Fruit fly (Drosophila melanogaster) whole organism, prepupa: ENCODE results near the gene Acbp2.
A peak's percentile ranks its signal among the peaks of the same experiment; 100 is the strongest.

Experiments
- Blimp-1 ChIP-seq: fragments of 200-800 bp; sonication (Bioruptor generic); optimal IDR thresholded peaks from 3 replicates; lab custom pipeline; 2017; ENCODE audit warnings: missing biosample characterization, missing genetic modification characterization, mild to moderate bottlenecking, moderate library complexity, missing genetic modification reagents
- CG10631 ChIP-seq: fragments of 200-800 bp; sonication (Bioruptor generic); optimal IDR thresholded peaks from 2 replicates; lab custom pipeline; 2016; ENCODE audit warnings: missing biosample characterization, missing genetic modification characterization
- CG10669 ChIP-seq: fragments of 200-800 bp; sonication (Bioruptor generic); optimal IDR thresholded peaks from 3 replicates; lab custom pipeline; 2018; ENCODE audit warnings: missing biosample characterization, mild to moderate bottlenecking, missing genetic modification characterization, moderate library complexity
- CG11294 ChIP-seq: fragments of 200-800 bp; sonication (Bioruptor generic); IDR thresholded peaks from 2 replicates; pipeline ENCODE4 v1.3.6; 2022; ENCODE audit warnings: missing biosample characterization, missing genetic modification characterization
- CG11762 ChIP-seq: fragments of 200-800 bp; sonication (Bioruptor generic); optimal IDR thresholded peaks from 3 replicates; lab custom pipeline; 2016; ENCODE audit warnings: missing biosample characterization, missing genetic modification characterization; ENCODE audit not compliant: insufficient read depth
- CG11902 ChIP-seq: fragments of 200-800 bp; sonication (Bioruptor generic); optimal IDR thresholded peaks from 3 replicates; lab custom pipeline; 2016; ENCODE audit warnings: missing biosample characterization, missing genetic modification characterization
- CG15336 ChIP-seq: fragments of 200-800 bp; sonication (Bioruptor generic); IDR thresholded peaks from 2 replicates; pipeline ENCODE4 v1.3.6; 2022; ENCODE audit warnings: missing biosample characterization, missing genetic modification characterization
- CG1621 ChIP-seq: fragments of 200-800 bp; sonication (Bioruptor generic); optimal IDR thresholded peaks from 3 replicates; lab custom pipeline; 2018; ENCODE audit warnings: missing biosample characterization, mild to moderate bottlenecking, missing genetic modification characterization
- CG16779 ChIP-seq: fragments of 200-800 bp; sonication (Bioruptor generic); optimal IDR thresholded peaks from 3 replicates; lab custom pipeline; 2017; ENCODE audit warnings: missing biosample characterization, mild to moderate bottlenecking, missing genetic modification characterization
- CG3032 ChIP-seq: fragments of 200-800 bp; optimal IDR thresholded peaks from 2 replicates; lab custom pipeline; 2019; ENCODE audit warnings: missing biosample characterization, mild to moderate bottlenecking, missing genetic modification characterization, moderate library complexity
- CG32006 ChIP-seq: fragments of 200-800 bp; sonication (Bioruptor generic); optimal IDR thresholded peaks from 3 replicates; lab custom pipeline; 2017; ENCODE audit warnings: missing biosample characterization, mild to moderate bottlenecking, missing genetic modification characterization
- CG34406 ChIP-seq: fragments of 200-800 bp; sonication (Bioruptor generic); optimal IDR thresholded peaks from 3 replicates; lab custom pipeline; 2016; ENCODE audit warnings: missing biosample characterization, missing genetic modification characterization
- CG3919 ChIP-seq: fragments of 200-800 bp; sonication (Bioruptor generic); optimal IDR thresholded peaks from 3 replicates; lab custom pipeline; 2016; ENCODE audit warnings: missing biosample characterization, missing genetic modification characterization
- CG4318 ChIP-seq: fragments of 200-800 bp; sonication (Bioruptor generic); optimal IDR thresholded peaks from 3 replicates; lab custom pipeline; 2017; ENCODE audit warnings: missing biosample characterization, mild to moderate bottlenecking, missing genetic modification characterization
- CG6163 ChIP-seq: fragments of 200-800 bp; sonication (Bioruptor generic); IDR thresholded peaks from 3 replicates; pipeline ENCODE4 v1.3.6; 2022; ENCODE audit warnings: missing biosample characterization, missing genetic modification characterization
- CG6792 ChIP-seq: fragments of 200-800 bp; sonication (Bioruptor generic); optimal IDR thresholded peaks from 3 replicates; lab custom pipeline; 2016; ENCODE audit warnings: missing biosample characterization, missing genetic modification characterization
- CG6808 ChIP-seq: fragments of 200-800 bp; sonication (Bioruptor generic); optimal IDR thresholded peaks from 3 replicates; lab custom pipeline; 2017; ENCODE audit warnings: missing biosample characterization, missing genetic modification characterization, mild to moderate bottlenecking, moderate library complexity, missing genetic modification reagents
- CG6854 ChIP-seq: fragments of 200-800 bp; sonication (Bioruptor generic); optimal IDR thresholded peaks from 2 replicates; lab custom pipeline; 2017; ENCODE audit warnings: missing biosample characterization, mild to moderate bottlenecking, missing genetic modification characterization
- CG7368 ChIP-seq: fragments of 200-800 bp; sonication (Bioruptor generic); optimal IDR thresholded peaks from 3 replicates; lab custom pipeline; 2016; ENCODE audit warnings: missing biosample characterization, missing genetic modification characterization
- CG8632 ChIP-seq: fragments of 200-800 bp; sonication (Bioruptor generic); optimal IDR thresholded peaks from 3 replicates; lab custom pipeline; 2016; ENCODE audit warnings: missing biosample characterization, missing genetic modification characterization
- CG9139 ChIP-seq: fragments of 200-800 bp; sonication (Bioruptor generic); optimal IDR thresholded peaks from 3 replicates; lab custom pipeline; 2017; ENCODE audit warnings: missing biosample characterization, mild to moderate bottlenecking, missing genetic modification characterization
- Eip75B ChIP-seq: fragments of 200-800 bp; sonication (Bioruptor generic); optimal IDR thresholded peaks from 3 replicates; lab custom pipeline; 2016; ENCODE audit warnings: missing biosample characterization, missing genetic modification characterization
- Eip78C ChIP-seq: fragments of 200-800 bp; sonication (Bioruptor generic); peaks from one replicate; lab custom pipeline; 2016; ENCODE audit warnings: missing biosample characterization, missing genetic modification characterization
- Eip93F ChIP-seq: fragments of 200-800 bp; sonication (Bioruptor generic); optimal IDR thresholded peaks from 2 replicates; lab custom pipeline; 2016; ENCODE audit warnings: missing biosample characterization, mild to moderate bottlenecking, missing genetic modification characterization
- Ets21C ChIP-seq: fragments of 200-800 bp; sonication (Bioruptor generic); optimal IDR thresholded peaks from 3 replicates; lab custom pipeline; 2016; ENCODE audit warnings: missing biosample characterization, missing genetic modification characterization
- Gug ChIP-seq: fragments of 200-800 bp; sonication (Bioruptor generic); IDR thresholded peaks from 2 replicates; pipeline ENCODE4 v1.3.6; 2022; ENCODE audit warnings: missing biosample characterization, missing genetic modification characterization
- Hr38 ChIP-seq: sonication (Bioruptor generic); optimal IDR thresholded peaks from 2 replicates; lab custom pipeline; 2016; ENCODE audit warnings: missing biosample characterization, missing genetic modification characterization
- Hr39 ChIP-seq: fragments of 200-800 bp; sonication (Bioruptor generic); optimal IDR thresholded peaks from 2 replicates; lab custom pipeline; 2016; ENCODE audit warnings: missing biosample characterization, missing genetic modification characterization
- Hr4 ChIP-seq: fragments of 200-800 bp; sonication (Bioruptor generic); optimal IDR thresholded peaks from 3 replicates; lab custom pipeline; 2016; ENCODE audit warnings: missing biosample characterization, missing genetic modification characterization
- Lpt ChIP-seq: fragments of 200-800 bp; sonication (Bioruptor generic); optimal IDR thresholded peaks from 3 replicates; lab custom pipeline; 2016; ENCODE audit warnings: missing biosample characterization, missing genetic modification characterization
- Met ChIP-seq: fragments of 200-800 bp; sonication (Bioruptor generic); optimal IDR thresholded peaks from 3 replicates; lab custom pipeline; 2016; ENCODE audit warnings: missing biosample characterization, missing genetic modification characterization
- OdsH ChIP-seq: fragments of 200-800 bp; sonication (Bioruptor generic); optimal IDR thresholded peaks from 3 replicates; lab custom pipeline; 2016; ENCODE audit warnings: missing biosample characterization, missing genetic modification characterization
- Smox ChIP-seq: fragments of 200-800 bp; sonication (Bioruptor generic); optimal IDR thresholded peaks from 3 replicates; lab custom pipeline; 2016; ENCODE audit warnings: missing biosample characterization, missing genetic modification characterization
- Sox102F ChIP-seq: fragments of 200-800 bp; sonication (Bioruptor generic); optimal IDR thresholded peaks from 2 replicates; lab custom pipeline; 2016; ENCODE audit warnings: missing biosample characterization, mild to moderate bottlenecking, missing genetic modification characterization
- Sox14 ChIP-seq: fragments of 200-800 bp; sonication (Bioruptor generic); optimal IDR thresholded peaks from 3 replicates; lab custom pipeline; 2016; ENCODE audit warnings: missing biosample characterization, missing genetic modification characterization
- Sox15 ChIP-seq: fragments of 200-800 bp; sonication (Bioruptor generic); optimal IDR thresholded peaks from 3 replicates; lab custom pipeline; 2016; ENCODE audit warnings: missing biosample characterization, missing genetic modification characterization
- achi ChIP-seq: fragments of 200-800 bp; sonication (Bioruptor generic); optimal IDR thresholded peaks from 3 replicates; lab custom pipeline; 2016; ENCODE audit warnings: missing biosample characterization, missing genetic modification characterization
- cyc ChIP-seq: fragments of 200-800 bp; sonication (Bioruptor generic); optimal IDR thresholded peaks from 3 replicates; lab custom pipeline; 2016; ENCODE audit warnings: missing biosample characterization, missing genetic modification characterization
- dac ChIP-seq: fragments of 200-800 bp; sonication (Bioruptor generic); optimal IDR thresholded peaks from 2 replicates; lab custom pipeline; 2017; ENCODE audit warnings: missing biosample characterization, mild to moderate bottlenecking, missing genetic modification characterization
- dsx ChIP-seq: fragments of 200-800 bp; optimal IDR thresholded peaks from 3 replicates; lab custom pipeline; 2019; ENCODE audit warnings: missing biosample characterization, mild to moderate bottlenecking, missing genetic modification characterization, moderate library complexity; ENCODE audit not compliant: poor library complexity, severe bottlenecking
- eg ChIP-seq: fragments of 200-800 bp; sonication (Bioruptor generic); IDR thresholded peaks from 3 replicates; pipeline ENCODE4 v1.3.6; 2022; ENCODE audit warnings: missing biosample characterization, missing genetic modification characterization
- esn ChIP-seq: fragments of 200-800 bp; sonication (Bioruptor generic); optimal IDR thresholded peaks from 2 replicates; lab custom pipeline; 2016; ENCODE audit warnings: missing biosample characterization, mild to moderate bottlenecking, missing genetic modification characterization, moderate library complexity
- fd59A ChIP-seq: fragments of 200-800 bp; sonication (Bioruptor generic); optimal IDR thresholded peaks from 2 replicates; lab custom pipeline; 2017; ENCODE audit warnings: missing biosample characterization, mild to moderate bottlenecking, missing genetic modification characterization, missing genetic modification reagents
- fkh ChIP-seq: fragments of 200-800 bp; sonication (Bioruptor generic); optimal IDR thresholded peaks from 3 replicates; lab custom pipeline; 2017; ENCODE audit warnings: missing biosample characterization, mild to moderate bottlenecking, missing genetic modification characterization, moderate library complexity
- lz ChIP-seq: fragments of 200-800 bp; sonication (Bioruptor generic); optimal IDR thresholded peaks from 3 replicates; lab custom pipeline; 2016; ENCODE audit warnings: missing biosample characterization, missing genetic modification characterization
- pdm3 ChIP-seq: fragments of 200-800 bp; sonication (Bioruptor generic); optimal IDR thresholded peaks from 3 replicates; lab custom pipeline; 2016; ENCODE audit warnings: missing biosample characterization, missing genetic modification characterization
- salr ChIP-seq, 2 experiments: fragments of 200-800 bp; sonication (Bioruptor generic); optimal IDR thresholded peaks; 3 replicates each; lab custom pipeline; 2016 to 2018; ENCODE audit warnings: missing biosample characterization in 2 of 2, missing genetic modification characterization in 2 of 2, mild to moderate bottlenecking in 1 of 2
- spab ChIP-seq: fragments of 200-800 bp; sonication (Bioruptor generic); optimal IDR thresholded peaks from 2 replicates; lab custom pipeline; 2017; ENCODE audit warnings: missing biosample characterization, mild to moderate bottlenecking, missing genetic modification characterization, missing genetic modification reagents
- ss ChIP-seq, 2 experiments: fragments of 200-800 bp; sonication (Bioruptor generic); optimal IDR thresholded peaks; 2 replicates in 1 of 2; 3 replicates in 1 of 2; lab custom pipeline; 2017 to 2018; ENCODE audit warnings: mild to moderate bottlenecking in 2 of 2, missing biosample characterization in 2 of 2, missing genetic modification characterization in 2 of 2, moderate library complexity in 1 of 2
- svp ChIP-seq: fragments of 200-800 bp; sonication (Bioruptor generic); peaks from one replicate; lab custom pipeline; 2016; ENCODE audit warnings: missing biosample characterization, missing genetic modification characterization
- topi ChIP-seq: fragments of 200-800 bp; sonication (Bioruptor generic); optimal IDR thresholded peaks from 3 replicates; lab custom pipeline; 2016; ENCODE audit warnings: missing biosample characterization, missing genetic modification characterization
- vri ChIP-seq: fragments of 200-800 bp; sonication (Bioruptor generic); optimal IDR thresholded peaks from 3 replicates; lab custom pipeline; 2016; ENCODE audit warnings: missing biosample characterization, mild to moderate bottlenecking, missing genetic modification characterization

Acbp2 gene

DNA sequence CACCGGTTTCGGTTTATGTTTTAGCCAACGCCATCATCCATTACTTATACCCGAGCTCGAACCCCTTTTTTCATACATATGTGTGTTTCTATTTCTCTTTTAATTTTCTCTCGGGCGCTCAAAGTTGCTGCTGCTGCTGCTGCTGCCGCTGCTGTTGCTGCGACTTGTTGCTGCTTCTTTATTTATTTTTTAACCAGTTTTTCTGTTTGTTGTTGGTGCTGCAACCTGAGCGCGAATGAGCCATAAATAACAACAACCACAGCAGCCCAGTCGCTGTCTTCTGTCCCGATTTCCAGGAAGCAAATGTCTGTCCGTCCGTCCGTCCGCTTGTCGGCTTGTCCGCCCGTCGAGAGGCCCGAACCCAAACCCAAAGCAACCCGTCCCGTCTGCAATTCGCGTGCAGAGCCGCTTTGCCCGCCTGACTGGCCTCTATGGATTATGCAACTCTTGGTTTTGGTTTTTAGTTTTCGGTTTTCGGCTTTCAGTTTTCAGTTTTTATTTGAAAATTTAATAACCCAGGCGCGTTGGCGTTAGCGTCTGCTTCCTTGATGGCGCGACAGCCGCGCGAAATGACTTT lies 6.0 kb downstream of the Acbp2 start:
- TF ChIP-seq Blimp-1 (GFP tag; lab: Kevin White, UChicago) (no peak), achi (GFP tag; lab: Kevin White, UChicago) (no peak), CG34406 (no peak), Eip75B (GFP tag; lab: Kevin White, UChicago) (no peak), salr (GFP tag; optimal IDR thresholded peaks at IDR 0.05; lab: Kevin White, UChicago) (no peak), CG32006 (GFP tag; lab: Kevin White, UChicago) (no peak), ss (GFP tag; optimal IDR thresholded peaks at IDR 0.05; lab: Kevin White, UChicago) (peak in 1 of 2 experiments; percentile 57), Gug (GFP tag; lab: Robert Waterston, UW) (no peak), Sox14 (GFP tag; lab: Kevin White, UChicago) (no peak), CG7368 (GFP tag; lab: Kevin White, UChicago) (no peak), dsx (GFP tag; lab: Kevin White, UChicago) (peak; percentile 17), lz (no peak), Hr39 (GFP tag; lab: Kevin White, UChicago) (no peak), Eip78C (GFP tag; lab: Kevin White, UChicago) (no peak), Hr38 (no peak), CG8632 (GFP tag; lab: Kevin White, UChicago) (no peak), CG4318 (no peak), CG3919 (GFP tag; lab: Kevin White, UChicago) (no peak), CG3032 (tag; lab: Kevin White, UChicago) (no peak), CG9139 (GFP tag; lab: Kevin White, UChicago) (no peak), CG11902 (GFP tag; lab: Kevin White, UChicago) (no peak), Sox102F (GFP tag; lab: Kevin White, UChicago) (no peak), CG6854 (peak; percentile 51), fd59A (no peak), svp (GFP tag; lab: Kevin White, UChicago) (no peak), Met (GFP tag; lab: Kevin White, UChicago) (no peak), CG6792 (no peak), cyc (GFP tag; lab: Kevin White, UChicago) (no peak), spab (GFP tag; lab: Kevin White, UChicago) (no peak), dac (no peak), OdsH (GFP tag; lab: Kevin White, UChicago) (no peak), CG1621 (tag; lab: Kevin White, UChicago) (no peak), pdm3 (GFP tag; lab: Kevin White, UChicago) (no peak), CG10669 (GFP tag; lab: Kevin White, UChicago) (no peak), CG6163 (GFP tag; lab: Robert Waterston, UW) (0 out of 3 replicates have a peak, but pooled peaks have one; percentile 37), Hr4 (no peak), CG11762 (GFP tag; lab: Kevin White, UChicago) (no peak), fkh (no peak), Eip93F (GFP tag; lab: Kevin White, UChicago) (no peak), CG16779 (tag; lab: Kevin White, UChicago) (no peak), Ets21C (GFP tag; lab: Kevin White, UChicago) (no peak), Smox (GFP tag; lab: Kevin White, UChicago) (no peak), vri (peak; percentile 88), eg (0 out of 3 replicates have a peak, but pooled peaks have one; percentile 18), CG11294 (GFP tag; lab: Robert Waterston, UW) (no peak), Lpt (peak; percentile 47), topi (no peak), CG15336 (GFP tag; lab: Robert Waterston, UW) (no peak), CG6808 (no peak), Sox15 (GFP tag; lab: Kevin White, UChicago) (no peak), esn (GFP tag; lab: Kevin White, UChicago) (no peak), CG10631 (GFP tag; lab: Kevin White, UChicago) (no peak)
